Worm (Caenorhabditis elegans) whole organism, young adult: ENCODE data around the gene suex-1.

Experiments used
- B0035.1 ChIP-seq: sonication (generic microtip); optimal IDR thresholded peaks from 2 replicates; lab custom pipeline; 2016; ENCODE audit warnings: missing genetic modification characterization, mild to moderate bottlenecking, missing compliant biosample characterization, missing genotype, missing genetic modification reagents
- B0336.3 ChIP-seq: fragments of 200-800 bp; sonication (Bioruptor generic); IDR thresholded peaks from 2 replicates; pipeline ENCODE4 v1.3.6; 2022; ENCODE audit warnings: missing genetic modification characterization, missing compliant biosample characterization
- C06A6.2 ChIP-seq: fragments of 200-800 bp; sonication (Bioruptor generic); conservative IDR thresholded peaks from 2 replicates; pipeline ENCODE4 v1.3.6; 2022; ENCODE audit warnings: missing genetic modification characterization, missing compliant biosample characterization
- C17E4.6 ChIP-seq: fragments of 200-800 bp; sonication (Bioruptor generic); IDR thresholded peaks from 2 replicates; pipeline ENCODE4 v1.3.6; 2022; ENCODE audit warnings: missing genetic modification reagents, missing genetic modification characterization, missing compliant biosample characterization
- D2030.7 ChIP-seq: fragments of 200-800 bp; sonication (Bioruptor generic); IDR thresholded peaks from 2 replicates; pipeline ENCODE4 v1.3.6; 2022; ENCODE audit warnings: missing genetic modification reagents, missing genetic modification characterization, missing compliant biosample characterization
- F52B5.7 ChIP-seq: sonication (generic microtip); optimal IDR thresholded peaks from 2 replicates; lab custom pipeline; 2016; ENCODE audit warnings: mild to moderate bottlenecking, missing genetic modification characterization, missing compliant biosample characterization
- F55B11.4 ChIP-seq: sonication (generic microtip); optimal IDR thresholded peaks from 2 replicates; lab custom pipeline; 2016; ENCODE audit warnings: missing compliant biosample characterization, missing genetic modification characterization, borderline replicate concordance; ENCODE audit not compliant: insufficient read depth
- F57C9.4 ChIP-seq: sonication (generic microtip); optimal IDR thresholded peaks from 2 replicates; lab custom pipeline; 2017; ENCODE audit warnings: mild to moderate bottlenecking, missing genetic modification characterization, missing compliant biosample characterization
- T07F8.4 ChIP-seq: sonication (generic microtip); optimal IDR thresholded peaks from 2 replicates; lab custom pipeline; 2016; ENCODE audit warnings: mild to moderate bottlenecking, missing genetic modification characterization, moderate library complexity, missing compliant biosample characterization
- T26A5.8 ChIP-seq: sonication (generic microtip); optimal IDR thresholded peaks from 2 replicates; lab custom pipeline; 2016; ENCODE audit warnings: missing genetic modification characterization, missing compliant biosample characterization
- Y53F4B.3 ChIP-seq: fragments of 200-800 bp; sonication (Bioruptor generic); IDR thresholded peaks from 2 replicates; pipeline ENCODE4 v1.3.6; 2022; ENCODE audit warnings: missing genetic modification reagents, missing genetic modification characterization, missing compliant biosample characterization
- Y56A3A.18 ChIP-seq: fragments of 200-800 bp; sonication (Bioruptor generic); IDR thresholded peaks from 2 replicates; pipeline ENCODE4 v1.3.6; 2022; ENCODE audit warnings: missing genetic modification reagents, missing genetic modification characterization, missing compliant biosample characterization
- athp-1 ChIP-seq: sonication (generic microtip); optimal IDR thresholded peaks from 2 replicates; lab custom pipeline; 2017; ENCODE audit warnings: mild to moderate bottlenecking, missing genetic modification characterization, missing compliant biosample characterization
- attf-5 ChIP-seq: fragments of 200-800 bp; sonication (Bioruptor generic); optimal IDR thresholded peaks from 2 replicates; lab custom pipeline; 2018; ENCODE audit warnings: mild to moderate bottlenecking, missing genetic modification characterization, missing compliant biosample characterization
- attf-6 ChIP-seq: fragments of 200-800 bp; sonication (Bioruptor generic); IDR thresholded peaks from 2 replicates; pipeline ENCODE4 v1.3.6; 2022; ENCODE audit warnings: missing genetic modification reagents, missing genetic modification characterization, missing compliant biosample characterization
- bed-1 ChIP-seq: fragments of 200-800 bp; sonication (Bioruptor generic); IDR thresholded peaks from 2 replicates; pipeline ENCODE4 v1.3.6; 2022; ENCODE audit warnings: missing genetic modification reagents, missing genetic modification characterization, missing compliant biosample characterization
- ccch-3 ChIP-seq: fragments of 200-800 bp; sonication (Bioruptor generic); optimal IDR thresholded peaks from 2 replicates; lab custom pipeline; 2018; ENCODE audit warnings: mild to moderate bottlenecking, missing genetic modification characterization, missing compliant biosample characterization
- ceh-40 ChIP-seq: fragments of 200-800 bp; sonication (Bioruptor generic); IDR thresholded peaks from 2 replicates; pipeline ENCODE4 v1.3.6; 2022; ENCODE audit warnings: missing genetic modification characterization, missing compliant biosample characterization
- ceh-79 ChIP-seq: sonication (generic microtip); optimal IDR thresholded peaks from 2 replicates; lab custom pipeline; 2017; ENCODE audit warnings: mild to moderate bottlenecking, missing genetic modification characterization, missing compliant biosample characterization
- ceh-91 ChIP-seq: fragments of 200-800 bp; sonication (Bioruptor generic); IDR thresholded peaks from 2 replicates; pipeline ENCODE4 v1.3.6; 2022; ENCODE audit warnings: missing genetic modification reagents, missing genetic modification characterization, missing compliant biosample characterization
- egl-18 ChIP-seq: fragments of 200-800 bp; sonication (Bioruptor generic); IDR thresholded peaks from 2 replicates; pipeline ENCODE4 v1.3.6; 2022; ENCODE audit warnings: missing genetic modification reagents, missing genetic modification characterization, missing compliant biosample characterization
- egl-44 ChIP-seq: fragments of 200-800 bp; sonication (Bioruptor generic); IDR thresholded peaks from 2 replicates; pipeline ENCODE4 v1.3.6; 2022; ENCODE audit warnings: missing genetic modification reagents, missing genetic modification characterization, missing compliant biosample characterization
- ekl-4 ChIP-seq: fragments of 200-800 bp; sonication (Bioruptor generic); IDR thresholded peaks from 2 replicates; pipeline ENCODE4 v1.3.6; 2022; ENCODE audit warnings: missing genetic modification reagents, missing genetic modification characterization, missing compliant biosample characterization
- ets-4 ChIP-seq: fragments of 200-800 bp; sonication (Bioruptor generic); optimal IDR thresholded peaks from 2 replicates; lab custom pipeline; 2018; ENCODE audit warnings: mild to moderate bottlenecking, missing genetic modification characterization, missing compliant biosample characterization
- fkh-3 ChIP-seq: sonication (generic microtip); optimal IDR thresholded peaks from 2 replicates; lab custom pipeline; 2016; ENCODE audit warnings: mild to moderate bottlenecking, missing genetic modification characterization, missing compliant biosample characterization
- hlh-26 ChIP-seq: fragments of 200-800 bp; sonication (Bioruptor generic); conservative IDR thresholded peaks from 2 replicates; pipeline ENCODE4 v1.3.6; 2022; ENCODE audit warnings: missing genetic modification reagents, missing genetic modification characterization, missing compliant biosample characterization
- lin-35 ChIP-seq, 3 experiments: fragments of 150-350 bp in 2 of 3; sonication (generic microtip) in 1 of 3; optimal IDR thresholded peaks; 2 replicates each; lab custom pipeline; 2014 to 2018; ENCODE audit warnings: missing biosample characterization in 3 of 3, missing genetic modification characterization in 3 of 3, missing genetic modification reagents in 3 of 3
- lin-40 ChIP-seq: sonication (generic microtip); optimal IDR thresholded peaks from 2 replicates; lab custom pipeline; 2016; ENCODE audit warnings: missing genetic modification characterization, mild to moderate bottlenecking, missing compliant biosample characterization, missing genotype, missing genetic modification reagents
- lir-1 ChIP-seq: fragments of 200-800 bp; sonication (Bioruptor generic); conservative IDR thresholded peaks from 2 replicates; pipeline ENCODE4 v1.3.6; 2022; ENCODE audit warnings: missing genetic modification reagents, missing genetic modification characterization, missing compliant biosample characterization
- madf-10 ChIP-seq: sonication (generic microtip); optimal IDR thresholded peaks from 2 replicates; lab custom pipeline; 2016; ENCODE audit warnings: mild to moderate bottlenecking, missing genetic modification characterization, missing compliant biosample characterization
- madf-6 ChIP-seq: fragments of 200-800 bp; sonication (Bioruptor generic); IDR thresholded peaks from 2 replicates; pipeline ENCODE4 v1.3.6; 2022; ENCODE audit warnings: missing genetic modification reagents, missing genetic modification characterization, missing compliant biosample characterization
- mcd-1 ChIP-seq: fragments of 200-800 bp; sonication (Bioruptor generic); IDR thresholded peaks from 2 replicates; pipeline ENCODE4 v1.3.6; 2022; ENCODE audit warnings: missing genetic modification reagents, missing genetic modification characterization, missing compliant biosample characterization
- mel-28 ChIP-seq: sonication (generic microtip); optimal IDR thresholded peaks from 2 replicates; lab custom pipeline; 2016; ENCODE audit warnings: borderline replicate concordance, mild to moderate bottlenecking, missing genetic modification characterization, missing compliant biosample characterization
- nfya-2 ChIP-seq: fragments of 200-800 bp; sonication (Bioruptor generic); IDR thresholded peaks from 2 replicates; pipeline ENCODE4 v1.3.6; 2022; ENCODE audit warnings: missing genetic modification reagents, missing genetic modification characterization, missing compliant biosample characterization
- nfyb-1 ChIP-seq: fragments of 200-800 bp; sonication (Bioruptor generic); IDR thresholded peaks from 2 replicates; pipeline ENCODE4 v1.3.6; 2022; ENCODE audit warnings: missing genetic modification reagents, missing genetic modification characterization, missing compliant biosample characterization
- rcor-1 ChIP-seq: fragments of 200-800 bp; sonication (Bioruptor generic); IDR thresholded peaks from 2 replicates; pipeline ENCODE4 v1.3.6; 2022; ENCODE audit warnings: missing genetic modification reagents, missing genetic modification characterization, missing compliant biosample characterization
- repo-1 ChIP-seq: sonication (generic microtip); optimal IDR thresholded peaks from 2 replicates; lab custom pipeline; 2017; ENCODE audit warnings: mild to moderate bottlenecking, missing genetic modification characterization, missing compliant biosample characterization
- snpc-1.3 ChIP-seq: sonication (generic microtip); optimal IDR thresholded peaks from 2 replicates; lab custom pipeline; 2017; ENCODE audit warnings: missing genetic modification characterization, mild to moderate bottlenecking, missing compliant biosample characterization, antibody characterized with exemption, moderate library complexity, missing genotype, missing genetic modification reagents; ENCODE audit not compliant: insufficient read depth
- somi-1 ChIP-seq: fragments of 200-800 bp; sonication (Bioruptor generic); optimal IDR thresholded peaks from 2 replicates; lab custom pipeline; 2018; ENCODE audit warnings: mild to moderate bottlenecking, missing genetic modification characterization, missing compliant biosample characterization
- sptf-2 ChIP-seq: fragments of 200-800 bp; sonication (Bioruptor generic); optimal IDR thresholded peaks from 2 replicates; lab custom pipeline; 2018; ENCODE audit warnings: mild to moderate bottlenecking, missing genetic modification characterization, missing compliant biosample characterization
- tbp1 ChIP-seq: fragments of 200-800 bp; sonication (Bioruptor generic); optimal IDR thresholded peaks from 2 replicates; lab custom pipeline; 2018; ENCODE audit warnings: mild to moderate bottlenecking, missing genetic modification characterization, missing compliant biosample characterization
- tbx-9 ChIP-seq: sonication (generic microtip); optimal IDR thresholded peaks from 2 replicates; lab custom pipeline; 2016; ENCODE audit warnings: borderline replicate concordance, missing genetic modification characterization, inconsistent platforms, missing compliant biosample characterization
- zim-3 ChIP-seq: sonication (generic microtip); optimal IDR thresholded peaks from 2 replicates; lab custom pipeline; 2017; ENCODE audit warnings: mild to moderate bottlenecking, missing genetic modification characterization, moderate library complexity, missing compliant biosample characterization
- ztf-18 ChIP-seq: sonication (generic microtip); optimal IDR thresholded peaks from 2 replicates; lab custom pipeline; 2016; ENCODE audit warnings: missing genotype, mild to moderate bottlenecking, missing genetic modification characterization, missing compliant biosample characterization
- ztf-22 ChIP-seq: fragments of 200-800 bp; sonication (Bioruptor generic); optimal IDR thresholded peaks from 2 replicates; lab custom pipeline; 2018; ENCODE audit warnings: mild to moderate bottlenecking, missing genetic modification characterization, moderate library complexity, missing compliant biosample characterization
- ztf-25 ChIP-seq: fragments of 200-800 bp; sonication (Bioruptor generic); IDR thresholded peaks from 2 replicates; pipeline ENCODE4 v1.3.6; 2022; ENCODE audit warnings: missing genetic modification reagents, missing genetic modification characterization, missing compliant biosample characterization
- ztf-6 ChIP-seq: fragments of 200-800 bp; sonication (Bioruptor generic); IDR thresholded peaks from 2 replicates; pipeline ENCODE4 v1.3.6; 2022; ENCODE audit warnings: missing genetic modification reagents, missing genetic modification characterization, missing compliant biosample characterization

Gene suex-1

DNA sequence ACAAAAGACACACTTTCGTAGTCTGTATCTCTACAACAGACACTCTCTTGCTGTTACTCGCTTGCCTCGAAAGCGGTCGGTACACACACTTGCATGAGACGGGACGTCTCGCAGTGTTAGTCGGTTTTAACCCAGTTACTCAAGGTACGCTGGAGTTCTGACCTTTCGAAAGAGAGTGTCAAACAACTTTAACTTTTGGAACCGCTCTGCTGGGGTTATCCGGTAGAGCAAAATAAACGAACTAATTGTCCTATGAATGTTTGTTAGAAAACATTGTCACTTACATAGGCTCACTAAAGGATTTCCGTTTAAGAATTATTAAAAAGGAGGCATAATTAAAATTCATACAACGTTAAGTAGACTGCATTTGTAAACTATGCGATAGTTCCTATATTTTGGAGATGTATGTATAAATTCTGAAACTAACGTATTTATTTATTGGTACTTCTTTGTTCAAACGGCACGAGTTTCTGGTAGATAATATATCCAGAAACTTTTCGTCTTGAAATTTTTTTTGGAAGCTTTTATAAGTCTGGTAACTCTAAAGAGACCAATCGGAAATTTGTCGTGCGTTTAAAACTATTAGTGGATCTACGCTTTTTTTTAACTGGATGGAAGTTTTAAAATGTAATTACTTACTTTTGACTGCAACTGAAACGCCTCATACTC, 45.6 kb upstream of the suex-1 start (continued):
- TF ChIP-seq Y56A3A.18 (GFP tag; lab: Robert Waterston, UW) (peak; percentile 91), ztf-18 (tag; lab: Kevin White, UChicago) (peak; percentile 77), nfyb-1 (GFP tag; lab: Robert Waterston, UW) (peak; percentile 98), egl-18 (GFP tag; lab: Robert Waterston, UW) (peak; percentile 88), somi-1 (GFP tag; lab: Kevin White, UChicago) (peak; percentile 94), mcd-1 (GFP tag; lab: Robert Waterston, UW) (peak; percentile 95), rcor-1 (GFP tag; lab: Robert Waterston, UW) (peak; percentile 92), attf-6 (GFP tag; lab: Robert Waterston, UW) (peak; percentile 100), tbp1 (GFP tag; lab: Kevin White, UChicago) (peak; percentile 83), bed-1 (GFP tag; lab: Robert Waterston, UW) (0 out of 2 replicates have a peak, but pooled peaks have one; percentile 47), Y53F4B.3 (no peak), T26A5.8 (tag; lab: Kevin White, UChicago) (peak; percentile 40), zim-3 (tag; lab: Kevin White, UChicago) (peak; percentile 91), lir-1 (GFP tag; lab: Robert Waterston, UW) (peak; percentile 89), B0336.3 (GFP tag; lab: Robert Waterston, UW) (peak; percentile 98), ekl-4 (GFP tag; lab: Robert Waterston, UW) (peak; percentile 96), D2030.7 (GFP tag; lab: Robert Waterston, UW) (peak; percentile 78), F57C9.4 (tag; lab: Kevin White, UChicago) (peak; percentile 95), attf-5 (GFP tag; lab: Kevin White, UChicago) (peak; percentile 87), ceh-40 (GFP tag; lab: Robert Waterston, UW) (0 out of 2 replicates have a peak, but pooled peaks have one; percentile 79), mel-28 (tag; lab: Kevin White, UChicago) (peak; percentile 91), madf-10 (tag; lab: Kevin White, UChicago) (peak; percentile 94), ztf-6 (GFP tag; lab: Robert Waterston, UW) (0 out of 2 replicates have a peak, but pooled peaks have one; percentile 44), F55B11.4 (no peak), fkh-3 (tag; lab: Kevin White, UChicago) (peak; percentile 82), F52B5.7 (tag; lab: Kevin White, UChicago) (peak; percentile 96), madf-6 (GFP tag; lab: Robert Waterston, UW) (peak; percentile 85), egl-44 (peak; percentile 93), ztf-25 (GFP tag; lab: Robert Waterston, UW) (no peak), ceh-79 (peak; percentile 95), hlh-26 (no peak), lin-40 (peak; percentile 99), athp-1 (peak; percentile 94), T07F8.4 (tag; lab: Kevin White, UChicago) (peak; percentile 82), snpc-1.3 (tag; lab: Kevin White, UChicago) (peak; percentile 77), C17E4.6 (GFP tag; lab: Robert Waterston, UW) (peak; percentile 85), tbx-9 (tag; lab: Kevin White, UChicago) (no peak), sptf-2 (GFP tag; lab: Kevin White, UChicago) (peak; percentile 10), B0035.1 (tag; lab: Kevin White, UChicago) (peak; percentile 94), nfya-2 (GFP tag; lab: Robert Waterston, UW) (0 out of 2 replicates have a peak, but pooled peaks have one; percentile 55), C06A6.2 (peak; percentile 96), ztf-22 (GFP tag; lab: Kevin White, UChicago) (peak; percentile 86), repo-1 (tag; lab: Kevin White, UChicago) (peak; percentile 98), lin-35 (GFP tag; optimal IDR thresholded peaks at IDR 0.05; lab: Kevin White, UChicago) (peak in 2 of 3 experiments; percentile 73 to 91), ceh-91 (peak; percentile 48; the same call in 1 of the 2 replicates), ets-4 (GFP tag; lab: Kevin White, UChicago) (peak; percentile 89), ccch-3 (GFP tag; lab: Kevin White, UChicago) (peak; percentile 81)
